Worm (Caenorhabditis elegans): Measurements from ENCODE around the gene sec-22.

DNA sequence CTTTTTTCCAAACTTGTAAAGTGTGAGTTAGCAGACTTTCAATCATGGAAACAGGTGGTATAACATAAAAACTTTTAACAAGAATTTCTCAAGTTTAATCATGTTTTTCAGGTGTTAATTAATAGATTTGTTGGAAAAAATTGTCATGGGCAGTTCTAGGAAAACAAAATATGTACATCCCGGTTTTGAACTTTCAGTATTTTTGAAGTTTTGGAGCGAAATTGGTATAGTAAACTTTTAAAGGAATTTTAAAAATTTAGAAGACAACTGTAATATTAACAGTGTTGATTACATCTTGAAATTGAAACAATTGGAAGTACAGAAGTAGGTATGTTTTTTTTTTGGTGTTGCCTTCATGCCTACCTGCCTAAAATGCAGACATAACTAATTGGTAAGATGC, 40.7 kb upstream of the sec-22 start:
- TF ChIP-seq ztf-29 (GFP tag; IDR thresholded peaks at IDR 0.05) (no peak), ztf-23 (GFP tag; IDR thresholded peaks at IDR 0.05) (no peak), cog-1 (tag; optimal IDR thresholded peaks at IDR 0.05) (no peak), flt-1 (GFP tag; IDR thresholded peaks at IDR 0.05) (no peak), ref-1 (GFP tag; conservative IDR thresholded peaks at IDR 0.05) (no peak)
